Worm (Caenorhabditis elegans) whole organism, late embryonic: Measurements from ENCODE around the gene angl-1.

ENCODE experiments used
- elt-2 ChIP-seq: sonication (generic microtip); optimal IDR thresholded peaks from 2 replicates; lab custom pipeline; 2016; ENCODE audit warnings: missing genetic modification reagents, missing genetic modification characterization, missing compliant biosample characterization
- hlh-6 ChIP-seq: sonication (generic microtip); optimal IDR thresholded peaks from 2 replicates; lab custom pipeline; 2016; ENCODE audit warnings: missing genotype, missing genetic modification characterization, missing compliant biosample characterization

angl-1 gene

ce11 chrV:2711429-2711828, 58.5 kb downstream of the angl-1 start, which contains the start of gene C24B9.3:
TSS of gene C24B9.3 (minus strand) at chrV:2711599.
- TF ChIP-seq hlh-6 (no peak), elt-2 (peak; percentile 29)
